Fruit fly (Drosophila melanogaster) whole organism, adult: ENCODE results near the gene CG43331.

ENCODE experiments used
- CG11617 ChIP-seq: fragments of 200-800 bp; sonication (Bioruptor generic); optimal IDR thresholded peaks from 2 replicates; lab custom pipeline; 2017; ENCODE audit warnings: mild to moderate bottlenecking, missing biosample characterization, missing genetic modification reagents, missing genetic modification characterization
- CG12768 ChIP-seq: fragments of 200-800 bp; sonication (Bioruptor generic); optimal IDR thresholded peaks from 2 replicates; lab custom pipeline; 2017; ENCODE audit warnings: missing biosample characterization, missing genetic modification characterization, mild to moderate bottlenecking, moderate library complexity, missing genetic modification reagents
- CG14711 ChIP-seq: fragments of 200-800 bp; sonication (Bioruptor generic); optimal IDR thresholded peaks from 2 replicates; lab custom pipeline; 2018; ENCODE audit warnings: missing biosample characterization, mild to moderate bottlenecking, missing genetic modification characterization, moderate library complexity
- CG1620 ChIP-seq: fragments of 200-800 bp; sonication (Bioruptor generic); optimal IDR thresholded peaks from 2 replicates; lab custom pipeline; 2016; ENCODE audit warnings: missing biosample characterization, missing genetic modification characterization
- CG33017 ChIP-seq: fragments of 200-800 bp; sonication (Bioruptor generic); optimal IDR thresholded peaks from 2 replicates; lab custom pipeline; 2018; ENCODE audit warnings: missing biosample characterization, mild to moderate bottlenecking, missing genetic modification characterization, moderate library complexity
- CG5204 ChIP-seq: fragments of 200-800 bp; sonication (Bioruptor generic); optimal IDR thresholded peaks from 2 replicates; lab custom pipeline; 2016; ENCODE audit warnings: missing biosample characterization, missing genetic modification characterization
- CG7045 ChIP-seq: fragments of 200-800 bp; sonication (Bioruptor generic); optimal IDR thresholded peaks from 2 replicates; lab custom pipeline; 2017; ENCODE audit warnings: missing biosample characterization, mild to moderate bottlenecking, missing genetic modification characterization
- CG7101 ChIP-seq: fragments of 200-800 bp; sonication (Bioruptor generic); optimal IDR thresholded peaks from 2 replicates; lab custom pipeline; 2018; ENCODE audit warnings: missing biosample characterization, mild to moderate bottlenecking, missing genetic modification characterization, moderate library complexity
- Clk ChIP-seq: fragments of 200-800 bp; sonication (Bioruptor generic); optimal IDR thresholded peaks from 2 replicates; lab custom pipeline; 2017; ENCODE audit warnings: missing biosample characterization, missing genetic modification characterization
- Crg-1 ChIP-seq: fragments of 200-800 bp; sonication (Bioruptor generic); optimal IDR thresholded peaks from 2 replicates; lab custom pipeline; 2016; ENCODE audit warnings: missing biosample characterization, missing genetic modification characterization
- Hr96 ChIP-seq: fragments of 200-800 bp; sonication (Bioruptor generic); optimal IDR thresholded peaks from 2 replicates; lab custom pipeline; 2016; ENCODE audit warnings: missing biosample characterization, missing genetic modification characterization
- Mnt ChIP-seq: fragments of 200-800 bp; sonication (Bioruptor generic); optimal IDR thresholded peaks from 2 replicates; lab custom pipeline; 2016; ENCODE audit warnings: missing biosample characterization, mild to moderate bottlenecking, missing genetic modification characterization
- bab1 ChIP-seq: fragments of 200-800 bp; sonication (Bioruptor generic); optimal IDR thresholded peaks from 3 replicates; lab custom pipeline; 2019; ENCODE audit warnings: missing biosample characterization, mild to moderate bottlenecking, missing genetic modification characterization, moderate library complexity
- cic ChIP-seq: fragments of 200-800 bp; sonication (Bioruptor generic); optimal IDR thresholded peaks from 2 replicates; lab custom pipeline; 2017; ENCODE audit warnings: missing biosample characterization, mild to moderate bottlenecking, missing genetic modification characterization, moderate library complexity
- cnc ChIP-seq, 2 experiments: fragments of >200 bp; optimal IDR thresholded peaks; 2 replicates each; lab custom pipeline; 2017
- kay ChIP-seq: fragments of 200-800 bp; sonication (Bioruptor generic); peaks from one replicate; lab custom pipeline; 2016; ENCODE audit warnings: missing biosample characterization, missing genetic modification characterization, borderline replicate concordance
- ovo ChIP-seq: fragments of 200-800 bp; sonication (Bioruptor generic); optimal IDR thresholded peaks from 2 replicates; lab custom pipeline; 2016; ENCODE audit warnings: missing biosample characterization, missing genetic modification characterization
- pad ChIP-seq: fragments of 200-800 bp; sonication (Bioruptor generic); optimal IDR thresholded peaks from 3 replicates; lab custom pipeline; 2017; ENCODE audit warnings: missing biosample characterization, missing genetic modification characterization, mild to moderate bottlenecking, moderate library complexity, missing genetic modification reagents
- tj ChIP-seq: fragments of 200-800 bp; sonication (Bioruptor generic); optimal IDR thresholded peaks from 3 replicates; lab custom pipeline; 2017; ENCODE audit warnings: missing biosample characterization, mild to moderate bottlenecking, missing genetic modification characterization, moderate library complexity
- toe ChIP-seq: fragments of 200-800 bp; sonication (Bioruptor generic); optimal IDR thresholded peaks from 2 replicates; lab custom pipeline; 2016; ENCODE audit warnings: missing biosample characterization, missing genetic modification characterization

The CG43331 gene

DNA sequence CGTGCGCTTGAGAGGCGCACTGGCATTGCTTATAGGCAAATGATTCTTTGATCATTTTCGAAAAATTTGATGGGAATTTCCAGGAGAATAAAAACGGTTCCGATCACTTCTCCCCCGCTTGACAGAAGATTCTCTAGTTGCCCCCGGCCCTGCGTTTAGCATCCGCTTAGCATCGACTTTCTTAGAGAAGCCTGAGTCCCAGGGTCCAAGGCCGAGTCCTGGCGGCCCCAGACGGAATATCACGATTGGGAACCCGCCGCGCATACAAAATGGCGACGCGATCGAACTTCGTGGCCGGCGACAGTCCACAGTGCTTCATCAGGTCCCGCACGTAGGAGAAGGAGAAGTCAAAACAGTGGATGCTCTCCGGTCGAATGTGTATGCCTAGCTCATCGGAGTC, at the start of gene CG43331:
CG43331 (minus strand) TSS at position 101 of the 400 bp plus-strand sequence.
- TF ChIP-seq Mnt (no peak), tj (no peak), CG11617 (GFP tag; lab: Kevin White, UChicago) (no peak), ovo (GFP tag; lab: Kevin White, UChicago) (no peak), Crg-1 (GFP tag; lab: Kevin White, UChicago) (no peak), toe (GFP tag; lab: Kevin White, UChicago) (no peak), Hr96 (no peak), CG14711 (tag; lab: Kevin White, UChicago) (no peak), CG7045 (no peak), CG33017 (tag; lab: Kevin White, UChicago) (no peak), CG5204 (GFP tag; lab: Kevin White, UChicago) (no peak), pad (GFP tag; lab: Kevin White, UChicago) (no peak), bab1 (GFP tag; lab: Kevin White, UChicago) (no peak), CG1620 (GFP tag; lab: Kevin White, UChicago) (no peak), CG12768 (GFP tag; lab: Kevin White, UChicago) (no peak), Clk (GFP tag; lab: Kevin White, UChicago) (no peak)

DNA sequence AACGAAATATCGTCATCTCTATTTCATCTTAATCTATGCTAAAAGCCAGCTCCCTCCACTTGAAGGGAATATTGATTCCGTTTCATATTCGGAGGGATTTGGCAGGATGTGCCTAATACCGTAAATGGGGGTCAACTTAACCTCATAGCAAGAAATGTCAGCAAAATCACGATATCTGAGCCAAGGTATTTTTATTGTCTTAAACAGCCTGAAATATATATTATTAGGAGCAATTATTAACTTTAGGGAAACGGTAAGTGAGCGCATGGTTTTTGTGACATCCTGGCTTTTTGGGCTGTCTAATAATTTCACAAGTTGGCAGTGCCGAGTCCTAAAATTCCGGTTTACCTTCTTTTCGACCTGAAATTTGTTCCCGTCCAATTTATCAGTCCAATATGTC, 46.3 kb upstream of the CG43331 start, which contains the start of gene Trxr2:
Trxr2 (plus strand) TSS at position 301 of the 400 bp plus-strand sequence.
- no peak for TF ChIP-seq CG5204 (GFP tag; lab: Kevin White, UChicago)
- TF ChIP-seq toe (GFP tag; lab: Kevin White, UChicago) = no peak
- TF ChIP-seq CG12768 (GFP tag; lab: Kevin White, UChicago) = no peak
- no peak for TF ChIP-seq tj
- no peak for TF ChIP-seq ovo (GFP tag; lab: Kevin White, UChicago)
- TF ChIP-seq CG14711 (tag; lab: Kevin White, UChicago) = no peak
- no peak for TF ChIP-seq kay (GFP tag; lab: Kevin White, UChicago)
- no peak for TF ChIP-seq bab1 (GFP tag; lab: Kevin White, UChicago)
- TF ChIP-seq CG11617 (GFP tag; lab: Kevin White, UChicago) = no peak

DNA sequence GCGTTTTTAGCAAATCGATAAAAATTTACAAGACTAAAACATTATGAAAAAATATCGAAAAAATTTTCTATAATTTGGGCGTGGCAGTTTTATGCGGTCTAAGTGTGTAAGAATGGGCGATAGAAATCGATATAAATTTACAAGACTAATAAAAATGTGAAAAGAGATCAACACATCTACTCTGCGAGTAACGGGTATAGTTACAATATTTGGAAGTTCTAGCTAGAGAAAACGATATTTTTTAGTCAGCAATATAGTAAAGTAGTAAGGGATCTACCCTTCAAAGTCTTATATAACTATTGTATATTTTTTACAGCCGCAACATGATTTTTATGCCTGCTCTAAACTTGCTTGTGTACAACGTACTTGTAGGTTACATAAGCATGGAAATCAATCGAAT, 44.5 kb upstream of the CG43331 start, which contains the start of gene CG11404:
CG11404 (plus strand) TSS at position 301 of the 400 bp plus-strand sequence.
- TF ChIP-seq Clk (GFP tag; lab: Kevin White, UChicago) = no peak
- TF ChIP-seq pad (GFP tag; lab: Kevin White, UChicago) = no peak
- TF ChIP-seq bab1 (GFP tag; lab: Kevin White, UChicago) = no peak
- no peak for TF ChIP-seq kay (GFP tag; lab: Kevin White, UChicago)
- no peak for TF ChIP-seq tj
- TF ChIP-seq CG33017 (tag; lab: Kevin White, UChicago) = no peak

DNA sequence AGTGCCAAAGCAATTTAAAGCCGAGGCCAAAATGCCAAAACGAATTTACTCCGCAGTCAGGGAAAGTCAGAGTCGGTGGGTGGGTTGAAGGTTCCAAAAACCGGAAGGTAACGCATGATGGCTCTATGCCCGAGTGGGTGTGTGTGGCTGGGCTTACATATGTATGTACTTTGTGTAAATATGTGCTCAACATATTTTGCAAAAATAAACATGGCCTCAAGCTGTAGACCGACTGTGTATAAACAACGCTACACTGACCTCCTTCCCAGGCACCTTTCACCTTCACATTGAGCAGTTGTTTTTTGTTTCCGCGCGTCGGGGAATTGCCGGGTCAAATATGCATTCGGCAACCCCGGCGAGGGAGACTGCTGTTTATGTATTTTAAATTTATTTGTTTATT, 16.4 kb upstream of the CG43331 start:
- TF ChIP-seq tj (no peak), cic (GFP tag; lab: Kevin White, UChicago) (no peak), CG5204 (GFP tag; lab: Kevin White, UChicago) (no peak), cnc (optimal IDR thresholded peaks at IDR 0.05; lab: Kevin White, UChicago) (no peak), bab1 (GFP tag; lab: Kevin White, UChicago) (no peak), ovo (GFP tag; lab: Kevin White, UChicago) (no peak), Hr96 (no peak), CG11617 (GFP tag; lab: Kevin White, UChicago) (no peak), Clk (GFP tag; lab: Kevin White, UChicago) (no peak), Crg-1 (GFP tag; lab: Kevin White, UChicago) (no peak), CG7045 (no peak), kay (GFP tag; lab: Kevin White, UChicago) (no peak), CG1620 (GFP tag; lab: Kevin White, UChicago) (no peak), CG14711 (tag; lab: Kevin White, UChicago) (no peak), CG12768 (GFP tag; lab: Kevin White, UChicago) (no peak)

DNA sequence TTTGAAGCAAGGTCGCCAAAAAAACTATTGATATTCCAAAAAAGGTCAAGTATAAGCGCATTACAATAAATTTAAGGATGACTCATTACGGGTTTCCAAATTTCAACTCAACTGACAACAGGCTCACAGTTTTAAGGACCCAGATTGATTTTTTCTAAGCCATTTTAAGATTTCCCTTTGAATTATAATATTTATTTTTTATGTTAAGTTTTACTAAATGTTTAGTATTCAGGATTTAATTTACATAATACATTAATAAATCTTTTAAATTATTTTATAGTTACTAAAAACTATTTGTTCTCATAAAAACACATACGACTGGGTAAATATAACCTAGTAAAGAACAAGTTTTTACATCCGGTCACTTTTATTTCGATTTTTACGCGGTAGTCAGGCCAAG, 1.5 kb upstream of the CG43331 start, which contains the start of gene CG43329:
CG43329 (minus strand) TSS at position 101 of the 400 bp plus-strand sequence.
- no peak for TF ChIP-seq toe (GFP tag; lab: Kevin White, UChicago)
- TF ChIP-seq Mnt = no peak
- no peak for TF ChIP-seq CG14711 (tag; lab: Kevin White, UChicago)
- no peak for TF ChIP-seq CG1620 (GFP tag; lab: Kevin White, UChicago)
- no peak for TF ChIP-seq kay (GFP tag; lab: Kevin White, UChicago)
- TF ChIP-seq Hr96 = no peak
- TF ChIP-seq CG5204 (GFP tag; lab: Kevin White, UChicago) = no peak
- TF ChIP-seq tj = no peak
- TF ChIP-seq CG12768 (GFP tag; lab: Kevin White, UChicago) = no peak
- TF ChIP-seq cnc (optimal IDR thresholded peaks at IDR 0.05; lab: Kevin White, UChicago) = no peak
- no peak for TF ChIP-seq CG11617 (GFP tag; lab: Kevin White, UChicago)

DNA sequence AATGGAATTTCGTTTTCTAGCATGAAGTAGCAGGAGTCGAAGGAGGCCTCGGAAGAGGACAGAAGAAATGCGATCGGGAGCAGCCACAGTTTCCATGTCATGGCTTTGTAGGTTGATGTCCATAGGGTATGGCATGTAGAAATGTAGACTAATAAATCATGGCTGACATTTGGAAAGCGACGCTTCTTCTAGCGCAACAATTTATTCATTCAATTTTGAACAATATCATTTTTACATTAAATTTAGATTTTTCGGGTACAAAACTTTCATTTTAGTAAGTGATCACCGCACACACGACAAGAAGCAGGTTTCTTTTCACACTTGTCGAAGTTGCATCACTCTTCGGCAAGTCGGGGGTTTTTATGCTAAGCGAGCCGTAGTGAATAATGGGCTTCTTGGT, 693 bp upstream of the CG43331 start, which contains the start of gene CG43330:
CG43330 (minus strand) TSS at position 101 of the 400 bp plus-strand sequence.
- TF ChIP-seq CG5204 (GFP tag; lab: Kevin White, UChicago) = no peak
- no peak for TF ChIP-seq Crg-1 (GFP tag; lab: Kevin White, UChicago)
- no peak for TF ChIP-seq tj
- no peak for TF ChIP-seq cic (GFP tag; lab: Kevin White, UChicago)
- no peak for TF ChIP-seq Hr96
- no peak for TF ChIP-seq toe (GFP tag; lab: Kevin White, UChicago)
- TF ChIP-seq Mnt = no peak
- TF ChIP-seq ovo (GFP tag; lab: Kevin White, UChicago) = no peak
- TF ChIP-seq CG11617 (GFP tag; lab: Kevin White, UChicago) = no peak
- no peak for TF ChIP-seq CG7101 (tag; lab: Kevin White, UChicago)
- TF ChIP-seq CG1620 (GFP tag; lab: Kevin White, UChicago) = no peak
- no peak for TF ChIP-seq kay (GFP tag; lab: Kevin White, UChicago)
